Fruit fly (Drosophila melanogaster): Measurements from ENCODE around the gene CheA87a.

DNA sequence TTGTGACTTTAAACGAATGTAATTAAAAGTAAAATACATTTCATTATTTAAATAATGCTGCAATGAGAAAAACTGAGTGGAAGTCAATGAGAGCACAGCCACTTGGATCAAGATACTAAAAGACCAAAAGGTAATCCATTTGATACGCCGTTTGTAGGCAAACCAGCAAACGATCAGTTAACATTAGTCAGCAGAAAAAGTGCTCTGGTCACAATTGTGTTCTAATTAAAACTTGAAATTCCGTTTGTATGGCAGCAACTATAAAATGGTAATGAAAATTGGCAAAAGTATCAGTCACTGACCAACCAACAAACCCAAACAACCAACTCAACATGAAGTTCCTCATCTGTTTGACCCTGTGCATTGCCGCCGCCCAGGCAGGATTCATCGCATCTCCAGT is 28.1 kb downstream of the CheA87a start, which contains the start of gene CG14377:
- no peak for TF ChIP-seq lola (GFP tag; optimal IDR thresholded peaks at IDR 0.05)
- TF ChIP-seq jim (GFP tag; optimal IDR thresholded peaks at IDR 0.05): no peak
- no peak for TF ChIP-seq OdsH (GFP tag; optimal IDR thresholded peaks at IDR 0.05)
- no peak for TF ChIP-seq CG9705 (GFP tag; optimal IDR thresholded peaks at IDR 0.05)
- TF ChIP-seq br (GFP tag; optimal IDR thresholded peaks at IDR 0.05): no peak
- TF ChIP-seq dl (GFP tag; optimal IDR thresholded peaks at IDR 0.05; ENCODE audit: insufficient read depth in 1 of 2, partially characterized antibody in 2 of 2): no peak

Measured in whole organism, wandering third instar larva.